Fruit fly (Drosophila melanogaster) whole organism, embryonic: ENCODE results near the gene CG43163.
A peak's percentile ranks its signal among the peaks of the same experiment; 100 is the strongest.

Source experiments
- Antp ChIP-seq: fragments of 200-800 bp; sonication (Bioruptor generic); optimal IDR thresholded peaks from 3 replicates; lab custom pipeline; 2016; ENCODE audit warnings: missing biosample characterization, missing genetic modification characterization
- Atf-2 ChIP-seq: fragments of 200-800 bp; sonication (Bioruptor generic); optimal IDR thresholded peaks from 2 replicates; lab custom pipeline; 2016; ENCODE audit warnings: missing biosample characterization, missing genetic modification characterization
- CG11504 ChIP-seq: fragments of 200-800 bp; sonication (Bioruptor generic); optimal IDR thresholded peaks from 3 replicates; lab custom pipeline; 2019; ENCODE audit warnings: missing biosample characterization, mild to moderate bottlenecking, missing genetic modification characterization, moderate library complexity
- CG12155 ChIP-seq: fragments of 200-800 bp; sonication (Bioruptor generic); optimal IDR thresholded peaks from 3 replicates; lab custom pipeline; 2016; ENCODE audit warnings: missing biosample characterization, missing genetic modification characterization
- CG12769 ChIP-seq: fragments of 200-800 bp; sonication (Bioruptor generic); optimal IDR thresholded peaks from 2 replicates; lab custom pipeline; 2019; ENCODE audit warnings: missing biosample characterization, mild to moderate bottlenecking, missing genetic modification characterization, moderate library complexity
- CG15011 ChIP-seq: fragments of 200-800 bp; sonication (Bioruptor generic); optimal IDR thresholded peaks from 3 replicates; lab custom pipeline; 2018; ENCODE audit warnings: missing biosample characterization, mild to moderate bottlenecking, missing genetic modification characterization
- CG2120 ChIP-seq: fragments of 200-800 bp; sonication (Bioruptor generic); optimal IDR thresholded peaks from 3 replicates; lab custom pipeline; 2016; ENCODE audit warnings: missing biosample characterization, missing genetic modification characterization
- CG2889 ChIP-seq: fragments of 200-800 bp; sonication (Bioruptor generic); IDR thresholded peaks from 3 replicates; pipeline ENCODE4 v1.3.6; 2022; ENCODE audit warnings: missing biosample characterization, missing genetic modification characterization
- CG31224 ChIP-seq: fragments of 200-800 bp; sonication (Bioruptor generic); IDR thresholded peaks from 2 replicates; pipeline ENCODE4 v1.3.6; 2022; ENCODE audit warnings: missing biosample characterization, missing genetic modification characterization
- CG3838 ChIP-seq: fragments of 200-800 bp; sonication (Bioruptor generic); optimal IDR thresholded peaks from 3 replicates; lab custom pipeline; 2016; ENCODE audit warnings: missing biosample characterization, missing genetic modification characterization
- CG6254 ChIP-seq: fragments of 200-800 bp; sonication (Bioruptor generic); optimal IDR thresholded peaks from 3 replicates; lab custom pipeline; 2017; ENCODE audit warnings: mild to moderate bottlenecking, missing biosample characterization, missing genetic modification reagents, missing genetic modification characterization
- CG6813 ChIP-seq: fragments of 200-800 bp; sonication (Bioruptor generic); optimal IDR thresholded peaks from 2 replicates; lab custom pipeline; 2017; ENCODE audit warnings: missing biosample characterization, missing genetic modification characterization, mild to moderate bottlenecking, moderate library complexity, missing genetic modification reagents
- CG6854 ChIP-seq: fragments of 200-800 bp; sonication (Bioruptor generic); optimal IDR thresholded peaks from 3 replicates; lab custom pipeline; 2017; ENCODE audit warnings: missing biosample characterization, mild to moderate bottlenecking, missing genetic modification characterization
- CG7786 ChIP-seq: fragments of 200-800 bp; sonication (Bioruptor generic); optimal IDR thresholded peaks from 2 replicates; lab custom pipeline; 2016; ENCODE audit warnings: missing biosample characterization, missing genetic modification characterization
- Chrac-16 ChIP-seq: fragments of 200-800 bp; sonication (Bioruptor generic); optimal IDR thresholded peaks from 3 replicates; lab custom pipeline; 2016; ENCODE audit warnings: missing biosample characterization, missing genetic modification characterization
- D19A ChIP-seq: fragments of 200-800 bp; optimal IDR thresholded peaks from 3 replicates; lab custom pipeline; 2019; ENCODE audit warnings: missing biosample characterization, mild to moderate bottlenecking, missing genetic modification characterization, moderate library complexity
- Dip3 ChIP-seq: fragments of 200-800 bp; sonication (Bioruptor generic); optimal IDR thresholded peaks from 3 replicates; lab custom pipeline; 2016; ENCODE audit warnings: missing biosample characterization, missing genetic modification characterization
- Drgx ChIP-seq: fragments of 200-800 bp; sonication (Bioruptor generic); IDR thresholded peaks from 2 replicates; pipeline ENCODE4 v1.3.6; 2022; ENCODE audit warnings: missing biosample characterization, missing genetic modification characterization
- HHEX ChIP-seq: fragments of 200-800 bp; sonication (Bioruptor generic); optimal IDR thresholded peaks from 3 replicates; lab custom pipeline; 2017; ENCODE audit warnings: missing biosample characterization, mild to moderate bottlenecking, missing genetic modification characterization, missing genetic modification reagents
- HLH3B ChIP-seq: fragments of 200-800 bp; sonication (Bioruptor generic); IDR thresholded peaks from 2 replicates; pipeline ENCODE4 v1.3.6; 2022; ENCODE audit warnings: missing biosample characterization, missing genetic modification characterization
- Lpt ChIP-seq: fragments of >200 bp; optimal IDR thresholded peaks from 2 replicates; lab custom pipeline; 2018; ENCODE audit warnings: missing biosample characterization, missing genetic modification characterization
- Myb ChIP-seq: fragments of 200-800 bp; sonication (Bioruptor generic); optimal IDR thresholded peaks from 2 replicates; lab custom pipeline; 2016; ENCODE audit warnings: missing biosample characterization, missing genetic modification characterization
- NFAT ChIP-seq: fragments of 200-800 bp; sonication (Bioruptor generic); IDR thresholded peaks from 2 replicates; pipeline ENCODE4 v1.3.6; 2022; ENCODE audit warnings: missing biosample characterization, missing genetic modification characterization
- Oli ChIP-seq: fragments of 200-800 bp; sonication (Bioruptor generic); optimal IDR thresholded peaks from 2 replicates; lab custom pipeline; 2018; ENCODE audit warnings: missing biosample characterization, mild to moderate bottlenecking, missing genetic modification characterization, moderate library complexity
- Six4 ChIP-seq: fragments of 200-800 bp; sonication (Bioruptor generic); optimal IDR thresholded peaks from 2 replicates; lab custom pipeline; 2016; ENCODE audit warnings: missing biosample characterization, missing genetic modification characterization
- Sox100B ChIP-seq: fragments of 200-800 bp; sonication (Bioruptor generic); optimal IDR thresholded peaks from 3 replicates; lab custom pipeline; 2018; ENCODE audit warnings: missing biosample characterization, mild to moderate bottlenecking, missing genetic modification characterization
- Ssrp ChIP-seq: fragments of 200-800 bp; sonication (Bioruptor generic); optimal IDR thresholded peaks from 2 replicates; lab custom pipeline; 2018; ENCODE audit warnings: missing biosample characterization, mild to moderate bottlenecking, missing genetic modification characterization, moderate library complexity
- al ChIP-seq: fragments of 200-800 bp; sonication (Bioruptor generic); IDR thresholded peaks from 2 replicates; pipeline ENCODE4 v1.3.6; 2022; ENCODE audit warnings: missing biosample characterization, missing genetic modification characterization
- ara ChIP-seq: fragments of 200-800 bp; sonication (Bioruptor generic); IDR thresholded peaks from 2 replicates; pipeline ENCODE4 v1.3.6; 2022; ENCODE audit warnings: missing biosample characterization, missing genetic modification characterization
- ase ChIP-seq: fragments of 200-800 bp; sonication (Bioruptor generic); IDR thresholded peaks from 3 replicates; pipeline ENCODE4 v1.3.6; 2022; ENCODE audit warnings: missing biosample characterization, missing genetic modification characterization
- bsh ChIP-seq, 2 experiments: fragments of 200-800 bp; sonication (Bioruptor generic); optimal IDR thresholded peaks; 2 replicates each; lab custom pipeline; 2017 to 2018; ENCODE audit warnings: mild to moderate bottlenecking in 2 of 2, missing biosample characterization in 2 of 2, missing genetic modification characterization in 2 of 2, moderate library complexity in 1 of 2
- chif ChIP-seq, 2 experiments: fragments of 200-800 bp; sonication (Bioruptor generic); optimal IDR thresholded peaks; 3 replicates each; lab custom pipeline; 2016; ENCODE audit warnings: missing biosample characterization in 2 of 2, missing genetic modification characterization in 2 of 2
- emc ChIP-seq: fragments of 200-800 bp; sonication (Bioruptor generic); optimal IDR thresholded peaks from 2 replicates; lab custom pipeline; 2016; ENCODE audit warnings: missing biosample characterization, missing genetic modification characterization
- fru ChIP-seq: fragments of >200 bp; optimal IDR thresholded peaks from 2 replicates; lab custom pipeline; 2017
- gce ChIP-seq: fragments of 200-800 bp; sonication (Bioruptor generic); IDR thresholded peaks from 3 replicates; pipeline ENCODE4 v1.3.6; 2022; ENCODE audit warnings: missing biosample characterization, missing genetic modification characterization
- hkb ChIP-seq, 2 experiments: fragments of 200-800 bp in 1 of 2; fragments of >200 bp in 1 of 2; sonication (Bioruptor generic) in 1 of 2; IDR thresholded peaks in 1 of 2; optimal IDR thresholded peaks in 1 of 2; 2 replicates each; pipeline versions ENCODE4 v1.3.6 to Lab custom; 2017 to 2022; ENCODE audit warnings: missing biosample characterization in 1 of 2, missing genetic modification characterization in 1 of 2
- jigr1 ChIP-seq: fragments of 200-800 bp; sonication (Bioruptor generic); IDR thresholded peaks from 3 replicates; pipeline ENCODE4 v1.3.6; 2022; ENCODE audit warnings: missing biosample characterization, missing genetic modification characterization
- lbe ChIP-seq: fragments of 200-800 bp; sonication (Bioruptor generic); optimal IDR thresholded peaks from 2 replicates; lab custom pipeline; 2016; ENCODE audit warnings: missing biosample characterization, mild to moderate bottlenecking, missing genetic modification characterization
- nom ChIP-seq: fragments of 200-800 bp; sonication (Bioruptor generic); optimal IDR thresholded peaks from 2 replicates; lab custom pipeline; 2017; ENCODE audit warnings: missing biosample characterization, missing genetic modification characterization, mild to moderate bottlenecking, moderate library complexity, missing genetic modification reagents
- odd ChIP-seq: fragments of 200-800 bp; sonication (Bioruptor generic); optimal IDR thresholded peaks from 2 replicates; lab custom pipeline; 2017; ENCODE audit warnings: missing biosample characterization, mild to moderate bottlenecking, missing genetic modification characterization
- onecut ChIP-seq: fragments of 200-800 bp; sonication (Bioruptor generic); IDR thresholded peaks from 2 replicates; pipeline ENCODE4 v1.3.6; 2022; ENCODE audit warnings: missing biosample characterization, missing genetic modification characterization
- rib ChIP-seq: fragments of 200-800 bp; sonication (Bioruptor generic); IDR thresholded peaks from 2 replicates; pipeline ENCODE4 v1.3.6; 2022; ENCODE audit warnings: missing biosample characterization, missing genetic modification characterization
- schlank ChIP-seq: fragments of 200-800 bp; sonication (Bioruptor generic); optimal IDR thresholded peaks from 2 replicates; lab custom pipeline; 2018; ENCODE audit warnings: missing biosample characterization, mild to moderate bottlenecking, missing genetic modification characterization
- sd ChIP-seq: fragments of 200-800 bp; sonication (Bioruptor generic); optimal IDR thresholded peaks from 3 replicates; lab custom pipeline; 2018; ENCODE audit warnings: missing biosample characterization, mild to moderate bottlenecking, missing genetic modification characterization, moderate library complexity
- shn ChIP-seq: fragments of 200-800 bp; sonication (Bioruptor generic); optimal IDR thresholded peaks from 3 replicates; lab custom pipeline; 2016; ENCODE audit warnings: missing biosample characterization, missing genetic modification characterization
- slbo ChIP-seq: fragments of 200-800 bp; sonication (Bioruptor generic); IDR thresholded peaks from 2 replicates; pipeline ENCODE4 v1.3.6; 2022; ENCODE audit warnings: missing biosample characterization, missing genetic modification characterization
- tna ChIP-seq: fragments of 200-800 bp; sonication (Bioruptor generic); IDR thresholded peaks from 2 replicates; pipeline ENCODE4 v1.3.6; 2022; ENCODE audit warnings: missing biosample characterization, missing genetic modification characterization; ENCODE audit not compliant: partially characterized antibody
- ttk ChIP-seq: fragments of 200-800 bp; sonication (Bioruptor generic); IDR thresholded peaks from 2 replicates; pipeline ENCODE4 v2.1.2; 2022; ENCODE audit warnings: missing biosample characterization, missing genetic modification characterization
- zfh2 ChIP-seq: fragments of 200-800 bp; sonication (Bioruptor generic); optimal IDR thresholded peaks from 2 replicates; lab custom pipeline; 2016; ENCODE audit warnings: missing biosample characterization, missing genetic modification characterization

The CG43163 gene

dm6 chr3L:8455015-8455908 lies 51.7 kb downstream of the CG43163 start (continued):
- peak; percentile 33 for TF ChIP-seq CG7786 (GFP tag; lab: Kevin White, UChicago)
- peak; percentile 94 for TF ChIP-seq CG11504 (tag; lab: Kevin White, UChicago)
- TF ChIP-seq ara (GFP tag; lab: Robert Waterston, UW): no peak; the same call in 1 of the 2 replicates
- TF ChIP-seq ase: peak; percentile 51; the same call in 1 of the 3 replicates
- no peak for TF ChIP-seq emc (GFP tag; lab: Kevin White, UChicago)
- TF ChIP-seq D19A (tag; lab: Kevin White, UChicago): peak; percentile 90
- TF ChIP-seq jigr1: peak; percentile 51; the same call in 1 of the 3 replicates
- TF ChIP-seq zfh2 (GFP tag; lab: Kevin White, UChicago): peak; percentile 42
- peak; percentile 66; the same call in 1 of the 3 replicates for TF ChIP-seq gce (GFP tag; lab: Robert Waterston, UW)
- peak; percentile 48; the same call in 1 of the 2 replicates for TF ChIP-seq rib
- TF ChIP-seq HHEX: peak; percentile 91
- TF ChIP-seq Chrac-16 (GFP tag; lab: Kevin White, UChicago): peak; percentile 69
- peak; percentile 90 for TF ChIP-seq lbe (GFP tag; lab: Kevin White, UChicago)
- no peak for TF ChIP-seq shn (GFP tag; lab: Kevin White, UChicago)
- TF ChIP-seq sd (tag; lab: Kevin White, UChicago): peak; percentile 50
- peak; percentile 25 for TF ChIP-seq Dip3 (GFP tag; lab: Kevin White, UChicago)
- peak; percentile 70 for TF ChIP-seq CG12155
- peak; percentile 73 for TF ChIP-seq NFAT (GFP tag; lab: Robert Waterston, UW)
- peak; percentile 78 for TF ChIP-seq Ssrp (tag; lab: Kevin White, UChicago)
- no peak for TF ChIP-seq fru (lab: Kevin White, UChicago)
- peak; percentile 20 for TF ChIP-seq Antp (GFP tag; lab: Kevin White, UChicago)
- TF ChIP-seq schlank (tag; lab: Kevin White, UChicago): peak; percentile 57
- TF ChIP-seq CG6254 (GFP tag; lab: Kevin White, UChicago): peak; percentile 89
- peak; percentile 85 for TF ChIP-seq CG2120 (GFP tag; lab: Kevin White, UChicago)
- peak; percentile 47; the same call in 1 of the 2 replicates for TF ChIP-seq ttk (GFP tag; lab: Robert Waterston, UW)
- TF ChIP-seq nom (GFP tag; lab: Kevin White, UChicago): peak; percentile 97
- TF ChIP-seq CG3838 (GFP tag; lab: Kevin White, UChicago): peak; percentile 40
- peak; percentile 60 for TF ChIP-seq CG31224 (GFP tag; lab: Robert Waterston, UW)
- no peak for TF ChIP-seq hkb (optimal IDR thresholded peaks at IDR 0.05; lab: Kevin White, UChicago)
- TF ChIP-seq hkb (GFP tag; IDR thresholded peaks at IDR 0.05; lab: Robert Waterston, UW): peak; percentile 91
- peak; percentile 34 to 44 for TF ChIP-seq chif (GFP tag; optimal IDR thresholded peaks at IDR 0.05; lab: Kevin White, UChicago)
- TF ChIP-seq al (GFP tag; lab: Robert Waterston, UW): peak; percentile 61
- peak; percentile 88 for TF ChIP-seq odd (GFP tag; lab: Kevin White, UChicago)
- no peak; the same call in 2 of the 3 replicates for TF ChIP-seq CG2889 (GFP tag; lab: Robert Waterston, UW)
- peak; percentile 90 for TF ChIP-seq Six4 (GFP tag; lab: Kevin White, UChicago)
- TF ChIP-seq tna (GFP tag; lab: Robert Waterston, UW): no peak
- TF ChIP-seq CG6813 (GFP tag; lab: Kevin White, UChicago): peak; percentile 90
- TF ChIP-seq CG12769 (tag; lab: Kevin White, UChicago): no peak
- no peak for TF ChIP-seq Lpt (GFP tag; lab: Kevin White, UChicago)
- peak; percentile 19 for TF ChIP-seq Atf-2 (GFP tag; lab: Kevin White, UChicago)
- TF ChIP-seq Oli (tag; lab: Kevin White, UChicago): peak; percentile 85
- peak; percentile 70 for TF ChIP-seq HLH3B (GFP tag; lab: Robert Waterston, UW)
- TF ChIP-seq Myb: peak; percentile 19
- TF ChIP-seq onecut (GFP tag; lab: Robert Waterston, UW): peak; percentile 68
- TF ChIP-seq bsh (GFP tag; optimal IDR thresholded peaks at IDR 0.05; lab: Kevin White, UChicago): peak; percentile 84 to 89
- peak; percentile 93 for TF ChIP-seq Drgx (GFP tag; lab: Robert Waterston, UW)
- TF ChIP-seq Sox100B: peak; percentile 95
- TF ChIP-seq slbo (GFP tag; lab: Robert Waterston, UW): peak; percentile 74
- TF ChIP-seq CG6854 (GFP tag; lab: Kevin White, UChicago): peak; percentile 95
- TF ChIP-seq CG15011: peak; percentile 92
